Worm (Caenorhabditis elegans): ENCODE data around the gene his-35.

- TF ChIP-seq ztf-16 (tag; optimal IDR thresholded peaks at IDR 0.05): no peak
- TF ChIP-seq tbx-7 (tag; optimal IDR thresholded peaks at IDR 0.05): no peak
- TF ChIP-seq ceh-48 (tag; optimal IDR thresholded peaks at IDR 0.05): no peak
- no peak for TF ChIP-seq dve-1 (tag; optimal IDR thresholded peaks at IDR 0.05)
These were observed 38.2 kb upstream of the his-35 start, which contains the start of gene K09G1.1 for ce11 chrV:9583323-9583644.
